Fruit fly (Drosophila melanogaster): ENCODE measurements around the gene hiro.

Gene hiro

dm6 chr3L:644111-644718 lies 43.5 kb downstream of the hiro start (continued):
- TF ChIP-seq salr (GFP tag; optimal IDR thresholded peaks at IDR 0.05) (peak; percentile 75 to 93), Sox102F (GFP tag; optimal IDR thresholded peaks at IDR 0.05) (peak; percentile 89), CG6163 (GFP tag; IDR thresholded peaks at IDR 0.05) (peak; percentile 96), CG3919 (GFP tag; optimal IDR thresholded peaks at IDR 0.05) (peak; percentile 95), pdm3 (GFP tag; optimal IDR thresholded peaks at IDR 0.05) (peak; percentile 94), ss (GFP tag; optimal IDR thresholded peaks at IDR 0.05) (peak; percentile 62 to 67), CG6792 (GFP tag; optimal IDR thresholded peaks at IDR 0.05) (peak; percentile 89), CG9139 (GFP tag; optimal IDR thresholded peaks at IDR 0.05) (peak; percentile 50), Sox14 (GFP tag; optimal IDR thresholded peaks at IDR 0.05) (peak; percentile 93)

dm6 chr3L:642865-643738 lies 44.7 kb downstream of the hiro start:
- TF ChIP-seq CG10631 (GFP tag; optimal IDR thresholded peaks at IDR 0.05) = no peak
- TF ChIP-seq fkh (GFP tag; optimal IDR thresholded peaks at IDR 0.05) = peak; percentile 92
- TF ChIP-seq CG7368 (GFP tag; optimal IDR thresholded peaks at IDR 0.05) = no peak
- TF ChIP-seq CG31627 (GFP tag; optimal IDR thresholded peaks at IDR 0.05) = no peak
- TF ChIP-seq vri (GFP tag; optimal IDR thresholded peaks at IDR 0.05) = peak; percentile 0

DNA sequence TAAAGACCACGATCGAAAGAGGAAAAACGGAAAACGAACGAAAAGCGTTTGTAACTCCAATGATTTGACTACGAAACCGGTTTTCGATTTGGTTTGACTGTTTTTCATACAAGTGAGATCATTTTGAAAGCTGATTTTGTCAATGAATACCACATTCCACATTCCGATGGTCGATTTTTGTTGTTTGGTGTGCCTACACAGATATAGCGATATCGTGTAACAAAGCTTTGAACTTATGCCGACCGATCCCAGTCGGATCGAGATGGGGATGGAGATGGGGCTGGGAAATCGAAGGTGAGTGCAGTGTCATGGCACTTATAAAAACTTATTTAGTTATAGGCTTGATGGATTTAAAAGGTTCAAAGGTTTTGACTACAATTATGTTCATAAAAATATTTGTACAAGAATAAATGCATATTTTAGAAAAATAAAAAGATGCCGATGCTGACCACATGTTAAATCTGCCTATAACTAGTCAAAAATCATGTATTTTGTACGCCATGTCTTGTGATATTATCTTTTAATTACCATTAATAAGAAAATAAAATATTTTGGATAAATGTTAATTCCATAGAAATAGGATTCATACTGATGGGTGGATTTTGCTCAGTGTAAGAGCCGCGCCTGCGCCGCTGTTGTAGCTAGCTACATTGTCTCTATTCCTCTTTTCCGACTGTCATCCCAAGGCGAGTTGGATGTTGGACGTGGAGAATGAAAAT lies 45.5 kb downstream of the hiro start:
- TF ChIP-seq Gug (GFP tag; IDR thresholded peaks at IDR 0.05) = peak; percentile 29; the same call in 1 of the 2 replicates
- TF ChIP-seq Blimp-1 (GFP tag; optimal IDR thresholded peaks at IDR 0.05) = no peak
- no peak for TF ChIP-seq Smox (GFP tag; optimal IDR thresholded peaks at IDR 0.05)
- TF ChIP-seq ss (GFP tag; optimal IDR thresholded peaks at IDR 0.05) = no peak
- no peak for TF ChIP-seq CG1621 (tag; optimal IDR thresholded peaks at IDR 0.05)
- peak; percentile 37 for TF ChIP-seq spab (GFP tag; optimal IDR thresholded peaks at IDR 0.05)
- 0 out of 3 replicates have a peak, but pooled peaks have one; percentile 11 for TF ChIP-seq CG6163 (GFP tag; IDR thresholded peaks at IDR 0.05)
- peak; percentile 56 for TF ChIP-seq CG6808 (GFP tag; optimal IDR thresholded peaks at IDR 0.05)
- TF ChIP-seq CG10669 (GFP tag; optimal IDR thresholded peaks at IDR 0.05) = peak; percentile 49
- TF ChIP-seq topi (GFP tag; optimal IDR thresholded peaks at IDR 0.05) = no peak
- peak; percentile 51 for TF ChIP-seq CG3032 (tag; optimal IDR thresholded peaks at IDR 0.05)
- TF ChIP-seq CG11294 (GFP tag; IDR thresholded peaks at IDR 0.05) = no peak
- peak; percentile 73 for TF ChIP-seq Hr4 (GFP tag; optimal IDR thresholded peaks at IDR 0.05)
- peak; percentile 2 for TF ChIP-seq CG16779 (tag; optimal IDR thresholded peaks at IDR 0.05)
- peak; percentile 57 for TF ChIP-seq CG10631 (GFP tag; optimal IDR thresholded peaks at IDR 0.05)
- peak; percentile 42 for TF ChIP-seq CG3919 (GFP tag; optimal IDR thresholded peaks at IDR 0.05)
- no peak for TF ChIP-seq fkh (GFP tag; optimal IDR thresholded peaks at IDR 0.05)
- peak; percentile 55 for TF ChIP-seq OdsH (GFP tag; optimal IDR thresholded peaks at IDR 0.05)
- no peak for TF ChIP-seq dac (GFP tag; optimal IDR thresholded peaks at IDR 0.05)
- TF ChIP-seq CG11902 (GFP tag; optimal IDR thresholded peaks at IDR 0.05) = no peak
- TF ChIP-seq Hr39 (GFP tag; optimal IDR thresholded peaks at IDR 0.05) = no peak
- TF ChIP-seq eg (GFP tag; IDR thresholded peaks at IDR 0.05) = 0 out of 3 replicates have a peak, but pooled peaks have one; percentile 11
- TF ChIP-seq CG8119 (GFP tag; IDR thresholded peaks at IDR 0.05) = peak; percentile 64; the same call in 2 of the 3 replicates
- TF ChIP-seq CG7368 (GFP tag; optimal IDR thresholded peaks at IDR 0.05) = no peak
- TF ChIP-seq CG6276 (GFP tag; optimal IDR thresholded peaks at IDR 0.05) = peak; percentile 43
- TF ChIP-seq CG9139 (GFP tag; optimal IDR thresholded peaks at IDR 0.05) = no peak
- TF ChIP-seq Sox102F (GFP tag; optimal IDR thresholded peaks at IDR 0.05) = no peak
- no peak for TF ChIP-seq vri (GFP tag; optimal IDR thresholded peaks at IDR 0.05)
- TF ChIP-seq fd85E (GFP tag; optimal IDR thresholded peaks at IDR 0.05) = no peak
- peak; percentile 63; the same call in 1 of the 2 replicates for TF ChIP-seq CG15336 (GFP tag; IDR thresholded peaks at IDR 0.05)
- peak; percentile 71 for TF ChIP-seq dsx (GFP tag; optimal IDR thresholded peaks at IDR 0.05; ENCODE audit: poor library complexity, severe bottlenecking)
- TF ChIP-seq salr (GFP tag; optimal IDR thresholded peaks at IDR 0.05) = peak in 1 of 2 experiments; percentile 56
- peak; percentile 38 for TF ChIP-seq pdm3 (GFP tag; optimal IDR thresholded peaks at IDR 0.05)
- no peak for TF ChIP-seq Eip93F (GFP tag; optimal IDR thresholded peaks at IDR 0.05)
- peak; percentile 54 for TF ChIP-seq Ets96B (tag; optimal IDR thresholded peaks at IDR 0.05)
- no peak for TF ChIP-seq esn (GFP tag; optimal IDR thresholded peaks at IDR 0.05)
- TF ChIP-seq CG32006 (GFP tag; optimal IDR thresholded peaks at IDR 0.05) = peak; percentile 82
- TF ChIP-seq Eip75B (GFP tag; optimal IDR thresholded peaks at IDR 0.05) = peak; percentile 10
